Fruit fly (Drosophila melanogaster) whole organism, pupa: ENCODE results near the gene Mtl.

ENCODE experiments used
- CG10348 ChIP-seq: fragments of 200-800 bp; sonication (Bioruptor generic); IDR thresholded peaks from 2 replicates; pipeline ENCODE4 v1.3.6; 2022; ENCODE audit warnings: missing biosample characterization, missing genetic modification characterization
- CG12605 ChIP-seq: fragments of 200-800 bp; sonication (Bioruptor generic); IDR thresholded peaks from 2 replicates; pipeline ENCODE4 v1.3.6; 2022; ENCODE audit warnings: missing biosample characterization, missing genetic modification characterization
- CG15710 ChIP-seq: fragments of 200-800 bp; sonication (Bioruptor generic); optimal IDR thresholded peaks from 2 replicates; lab custom pipeline; 2018; ENCODE audit warnings: missing biosample characterization, mild to moderate bottlenecking, missing genetic modification characterization, moderate library complexity
- CG34367 ChIP-seq: fragments of 200-800 bp; sonication (Bioruptor generic); optimal IDR thresholded peaks from 2 replicates; lab custom pipeline; 2018; ENCODE audit warnings: missing biosample characterization, mild to moderate bottlenecking, missing genetic modification characterization
- CG8159 ChIP-seq: fragments of 200-800 bp; sonication (Bioruptor generic); optimal IDR thresholded peaks from 3 replicates; lab custom pipeline; 2018; ENCODE audit warnings: missing biosample characterization, mild to moderate bottlenecking, missing genetic modification characterization, moderate library complexity
- CG8301 ChIP-seq: fragments of 200-800 bp; sonication (Bioruptor generic); optimal IDR thresholded peaks from 2 replicates; lab custom pipeline; 2018; ENCODE audit warnings: missing biosample characterization, mild to moderate bottlenecking, missing genetic modification characterization
- Ets98B ChIP-seq: fragments of 200-800 bp; sonication (Bioruptor generic); IDR thresholded peaks from 2 replicates; pipeline ENCODE4 v1.3.6; 2022; ENCODE audit warnings: missing biosample characterization, missing genetic modification characterization
- Pif1B ChIP-seq: fragments of 200-800 bp; sonication (Bioruptor generic); optimal IDR thresholded peaks from 3 replicates; lab custom pipeline; 2016; ENCODE audit warnings: missing biosample characterization, missing genetic modification characterization

DNA sequence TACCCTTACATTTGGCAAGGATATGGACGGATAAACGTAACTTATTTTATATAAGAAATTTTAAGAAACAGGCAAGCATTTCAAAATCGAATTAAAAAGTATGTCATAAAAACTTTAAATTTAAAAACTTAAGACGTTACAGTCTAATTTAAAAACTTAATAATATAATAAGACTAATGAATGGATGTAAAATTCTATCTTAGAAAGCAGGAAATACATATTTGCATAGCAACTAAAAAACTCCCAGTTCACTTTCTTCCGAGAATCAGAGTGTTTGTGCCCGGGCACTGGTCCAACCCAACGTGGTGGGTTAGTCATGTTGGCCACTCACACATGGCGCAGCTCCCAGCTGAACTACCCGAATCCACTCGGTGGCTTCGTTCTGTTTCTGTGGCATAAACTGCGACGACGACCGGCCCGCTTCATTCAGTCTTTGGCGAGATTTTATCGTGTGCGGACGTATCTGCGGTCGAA, 49.4 kb downstream of the Mtl start, which contains the start of gene CG12880:
- peak; percentile 57 for TF ChIP-seq CG8159 (tag; lab: Kevin White, UChicago)
- no peak for TF ChIP-seq Ets98B (GFP tag; lab: Robert Waterston, UW)
- no peak for TF ChIP-seq CG34367 (tag; lab: Kevin White, UChicago)
- peak; percentile 42 for TF ChIP-seq CG15710 (tag; lab: Kevin White, UChicago)
- TF ChIP-seq CG10348 (GFP tag; lab: Robert Waterston, UW), result no peak
- TF ChIP-seq CG8301 (tag; lab: Kevin White, UChicago), result peak; percentile 40
- TF ChIP-seq Pif1B, result peak; percentile 35
- no peak for TF ChIP-seq CG12605 (GFP tag; lab: Robert Waterston, UW)
